Fruit fly (Drosophila melanogaster) whole organism, embryonic: ENCODE data around the gene yellow-g.

Experiments used
- Adf1 ChIP-seq: fragments of 200-800 bp; sonication (Bioruptor generic); IDR thresholded peaks from 2 replicates; pipeline ENCODE4 v1.3.6; 2022; ENCODE audit warnings: missing biosample characterization, missing genetic modification characterization
- CG13624 ChIP-seq: fragments of 200-800 bp; sonication (Bioruptor generic); optimal IDR thresholded peaks from 2 replicates; lab custom pipeline; 2016; ENCODE audit warnings: missing biosample characterization, missing genetic modification characterization
- CG15514 ChIP-seq: fragments of 200-800 bp; sonication (Bioruptor generic); optimal IDR thresholded peaks from 3 replicates; lab custom pipeline; 2017; ENCODE audit warnings: missing biosample characterization, missing genetic modification characterization, mild to moderate bottlenecking, moderate library complexity, missing genetic modification reagents
- CG16779 ChIP-seq: fragments of 200-800 bp; sonication (Bioruptor generic); IDR thresholded peaks from 2 replicates; pipeline ENCODE4 v1.3.6; 2022; ENCODE audit warnings: missing biosample characterization, missing genetic modification characterization
- CG18476 ChIP-seq: fragments of 200-800 bp; sonication (Bioruptor generic); optimal IDR thresholded peaks from 2 replicates; lab custom pipeline; 2016; ENCODE audit warnings: missing biosample characterization, mild to moderate bottlenecking, missing genetic modification characterization
- CG31224 ChIP-seq: fragments of 200-800 bp; sonication (Bioruptor generic); IDR thresholded peaks from 2 replicates; pipeline ENCODE4 v1.3.6; 2022; ENCODE audit warnings: missing biosample characterization, missing genetic modification characterization
- CG33557 ChIP-seq: fragments of 200-800 bp; sonication (Bioruptor generic); optimal IDR thresholded peaks from 2 replicates; lab custom pipeline; 2019; ENCODE audit warnings: missing biosample characterization, mild to moderate bottlenecking, missing genetic modification characterization, moderate library complexity
- CG34422 ChIP-seq: fragments of 200-800 bp; sonication (Bioruptor generic); IDR thresholded peaks from 3 replicates; pipeline ENCODE4 v1.3.6; 2022; ENCODE audit warnings: missing biosample characterization, missing genetic modification characterization
- CG3726 ChIP-seq: fragments of 200-800 bp; sonication (Bioruptor generic); IDR thresholded peaks from 3 replicates; pipeline ENCODE4, ENCODE4 v1.3.6; 2022; ENCODE audit warnings: missing biosample characterization, missing genetic modification characterization
- CG3838 ChIP-seq: fragments of 200-800 bp; sonication (Bioruptor generic); optimal IDR thresholded peaks from 3 replicates; lab custom pipeline; 2016; ENCODE audit warnings: missing biosample characterization, missing genetic modification characterization
- CG6854 ChIP-seq: fragments of 200-800 bp; sonication (Bioruptor generic); optimal IDR thresholded peaks from 3 replicates; lab custom pipeline; 2017; ENCODE audit warnings: missing biosample characterization, mild to moderate bottlenecking, missing genetic modification characterization
- CHES-1-like ChIP-seq: fragments of 200-800 bp; sonication (Bioruptor generic); optimal IDR thresholded peaks from 2 replicates; lab custom pipeline; 2016; ENCODE audit warnings: missing biosample characterization, missing genetic modification characterization
- CkIIα-i1 ChIP-seq: fragments of 200-800 bp; sonication (Bioruptor generic); IDR thresholded peaks from 2 replicates; pipeline ENCODE4 v1.3.6; 2022; ENCODE audit warnings: missing biosample characterization, missing genetic modification characterization
- HLH3B ChIP-seq: fragments of 200-800 bp; sonication (Bioruptor generic); IDR thresholded peaks from 2 replicates; pipeline ENCODE4 v1.3.6; 2022; ENCODE audit warnings: missing biosample characterization, missing genetic modification characterization
- HLH4C ChIP-seq: fragments of 200-800 bp; sonication (Bioruptor generic); IDR thresholded peaks from 3 replicates; pipeline ENCODE4 v1.3.6; 2022; ENCODE audit warnings: missing biosample characterization, missing genetic modification characterization; ENCODE audit not compliant: partially characterized antibody
- Hey ChIP-seq: fragments of 200-800 bp; sonication (Bioruptor generic); optimal IDR thresholded peaks from 3 replicates; lab custom pipeline; 2018; ENCODE audit warnings: missing biosample characterization, mild to moderate bottlenecking, missing genetic modification characterization
- Hmr ChIP-seq: fragments of 200-800 bp; sonication (Bioruptor generic); optimal IDR thresholded peaks from 3 replicates; lab custom pipeline; 2017; ENCODE audit warnings: mild to moderate bottlenecking, missing biosample characterization, missing genetic modification reagents, missing genetic modification characterization
- Hr39 ChIP-seq: fragments of >200 bp; optimal IDR thresholded peaks from 2 replicates; lab custom pipeline; 2017
- Med ChIP-seq: fragments of 200-800 bp; sonication (Bioruptor generic); peaks from one replicate; lab custom pipeline; 2016; ENCODE audit warnings: missing biosample characterization, missing genetic modification characterization, mild to moderate bottlenecking, inconsistent platforms, moderate library complexity
- Neu2 ChIP-seq: fragments of 200-800 bp; sonication (Bioruptor generic); optimal IDR thresholded peaks from 3 replicates; lab custom pipeline; 2016; ENCODE audit warnings: missing biosample characterization, missing genetic modification characterization, borderline replicate concordance
- NfI ChIP-seq: fragments of 200-800 bp; sonication (Bioruptor generic); optimal IDR thresholded peaks from 3 replicates; lab custom pipeline; 2018; ENCODE audit warnings: missing biosample characterization, mild to moderate bottlenecking, missing genetic modification characterization, moderate library complexity
- Rfx ChIP-seq: fragments of 200-800 bp; sonication (Bioruptor generic); IDR thresholded peaks from 2 replicates; pipeline ENCODE4 v1.3.6; 2022; ENCODE audit warnings: missing biosample characterization, missing genetic modification characterization
- Trl ChIP-seq, 3 experiments: fragments of >200 bp in 2 of 3; fragments of 200-800 bp in 1 of 3; sonication (Bioruptor generic) in 1 of 3; optimal IDR thresholded peaks; 2 replicates in 1 of 3; 3 replicates in 2 of 3; lab custom pipeline; 2016 to 2017; ENCODE audit warnings: missing biosample characterization in 1 of 3, missing genetic modification characterization in 1 of 3
- Vsx1 ChIP-seq: fragments of 200-800 bp; sonication (Bioruptor generic); optimal IDR thresholded peaks from 2 replicates; lab custom pipeline; 2017; ENCODE audit warnings: missing biosample characterization, mild to moderate bottlenecking, missing genetic modification characterization, missing genetic modification reagents
- btn ChIP-seq: fragments of 200-800 bp; sonication (Bioruptor generic); optimal IDR thresholded peaks from 2 replicates; lab custom pipeline; 2016; ENCODE audit warnings: missing biosample characterization, missing genetic modification characterization
- chinmo ChIP-seq: fragments of 200-800 bp; sonication (Bioruptor generic); IDR thresholded peaks from 4 replicates; pipeline ENCODE4 v1.3.6; 2022; ENCODE audit warnings: missing biosample characterization, missing genetic modification characterization; ENCODE audit not compliant: partially characterized antibody
- ci ChIP-seq: fragments of 200-800 bp; sonication (Bioruptor generic); IDR thresholded peaks from 3 replicates; pipeline ENCODE4 v1.3.6; 2022; ENCODE audit warnings: missing biosample characterization, missing genetic modification characterization
- da ChIP-seq: fragments of 200-800 bp; sonication (Bioruptor generic); optimal IDR thresholded peaks from 2 replicates; lab custom pipeline; 2016; ENCODE audit warnings: missing biosample characterization, missing genetic modification characterization
- ewg ChIP-seq: fragments of 200-800 bp; sonication (Bioruptor generic); optimal IDR thresholded peaks from 3 replicates; lab custom pipeline; 2017; ENCODE audit warnings: mild to moderate bottlenecking, missing biosample characterization, missing genetic modification reagents, missing genetic modification characterization
- jigr1 ChIP-seq: fragments of 200-800 bp; sonication (Bioruptor generic); IDR thresholded peaks from 3 replicates; pipeline ENCODE4 v1.3.6; 2022; ENCODE audit warnings: missing biosample characterization, missing genetic modification characterization
- kah ChIP-seq: fragments of 200-800 bp; sonication (Bioruptor generic); optimal IDR thresholded peaks from 2 replicates; lab custom pipeline; 2018; ENCODE audit warnings: missing biosample characterization, mild to moderate bottlenecking, missing genetic modification characterization
- klu ChIP-seq: fragments of 200-800 bp; sonication (Bioruptor generic); IDR thresholded peaks from 2 replicates; pipeline ENCODE4 v1.3.6; 2022; ENCODE audit warnings: missing biosample characterization, missing genetic modification characterization
- luna ChIP-seq: fragments of 200-800 bp; sonication (Bioruptor generic); optimal IDR thresholded peaks from 2 replicates; lab custom pipeline; 2016; ENCODE audit warnings: missing biosample characterization, missing genetic modification characterization
- nerfin-1 ChIP-seq: fragments of 200-800 bp; sonication (Bioruptor generic); optimal IDR thresholded peaks from 3 replicates; lab custom pipeline; 2019; ENCODE audit warnings: missing biosample characterization, mild to moderate bottlenecking, missing genetic modification characterization, moderate library complexity
- pan ChIP-seq, 4 experiments: fragments of >200 bp in 3 of 4; fragments of 200-800 bp in 1 of 4; sonication (Bioruptor generic) in 1 of 4; optimal IDR thresholded peaks in 3 of 4; IDR thresholded peaks in 1 of 4; 2 replicates each; pipeline versions ENCODE4 v1.3.6 to Lab custom; 2017 to 2022; ENCODE audit warnings: missing biosample characterization in 2 of 4, missing genetic modification characterization in 2 of 4, mixed read lengths in 1 of 4
- pb ChIP-seq: fragments of 200-800 bp; sonication (Bioruptor generic); optimal IDR thresholded peaks from 3 replicates; lab custom pipeline; 2016; ENCODE audit warnings: missing biosample characterization, missing genetic modification characterization
- prd ChIP-seq, 3 experiments: fragments of >200 bp in 2 of 3; fragments of 200-800 bp in 1 of 3; sonication (Bioruptor generic) in 1 of 3; optimal IDR thresholded peaks in 2 of 3; IDR thresholded peaks in 1 of 3; 2 replicates in 2 of 3; 3 replicates in 1 of 3; pipeline versions ENCODE4 v1.3.6 to Lab custom; 2017 to 2022; ENCODE audit warnings: missing biosample characterization in 1 of 3, missing genetic modification characterization in 1 of 3
- pros ChIP-seq: fragments of 200-800 bp; sonication (Bioruptor generic); optimal IDR thresholded peaks from 3 replicates; lab custom pipeline; 2019; ENCODE audit warnings: missing biosample characterization, mild to moderate bottlenecking, missing genetic modification characterization, moderate library complexity
- scrt ChIP-seq: fragments of 200-800 bp; sonication (Bioruptor generic); optimal IDR thresholded peaks from 2 replicates; lab custom pipeline; 2018; ENCODE audit warnings: missing biosample characterization, mild to moderate bottlenecking, missing genetic modification characterization, moderate library complexity
- sens ChIP-seq: fragments of 200-800 bp; sonication (Bioruptor generic); peaks from one replicate; lab custom pipeline; 2016; ENCODE audit warnings: missing biosample characterization, missing genetic modification characterization
- seq ChIP-seq: fragments of 200-800 bp; sonication (Bioruptor generic); IDR thresholded peaks from 2 replicates; pipeline ENCODE4 v1.3.6; 2022; ENCODE audit warnings: missing biosample characterization, missing genetic modification characterization
- sqz ChIP-seq: fragments of 200-800 bp; sonication (Bioruptor generic); optimal IDR thresholded peaks from 3 replicates; lab custom pipeline; 2018; ENCODE audit warnings: missing biosample characterization, mild to moderate bottlenecking, missing genetic modification characterization
- stwl ChIP-seq: fragments of 200-800 bp; sonication (Bioruptor generic); optimal IDR thresholded peaks from 3 replicates; lab custom pipeline; 2018; ENCODE audit warnings: missing biosample characterization, mild to moderate bottlenecking, missing genetic modification characterization, moderate library complexity
- trem ChIP-seq: fragments of 200-800 bp; optimal IDR thresholded peaks from 3 replicates; lab custom pipeline; 2019; ENCODE audit warnings: missing biosample characterization, mild to moderate bottlenecking, missing genetic modification characterization, moderate library complexity

Gene yellow-g

dm6 chr3L:2237034-2237433 lies 35.5 kb downstream of the yellow-g start, which contains the start of gene CG9018 (continued):
- TF ChIP-seq CG3838 (GFP tag; lab: Kevin White, UChicago) (no peak), CG15514 (peak; percentile 48), trem (peak; percentile 74), CG18476 (no peak), jigr1 (GFP tag; lab: Robert Waterston, UW) (no peak), sens (GFP tag; lab: Kevin White, UChicago) (peak; percentile 77)

- TF ChIP-seq klu (0 out of 2 replicates have a peak, but pooled peaks have one; percentile 29), Trl (optimal IDR thresholded peaks at IDR 0.05; lab: Kevin White, UChicago) (peak; percentile 4 to 34), Trl (GFP tag; optimal IDR thresholded peaks at IDR 0.05; lab: Kevin White, UChicago) (no peak), seq (GFP tag; lab: Robert Waterston, UW) (peak; percentile 82), Med (GFP tag; lab: Kevin White, UChicago) (peak; percentile 10), ewg (GFP tag; lab: Kevin White, UChicago) (peak; percentile 99), pros (peak; percentile 56), Hr39 (lab: Kevin White, UChicago) (no peak), scrt (GFP tag; lab: Kevin White, UChicago) (peak; percentile 100), kah (peak; percentile 37), CG16779 (GFP tag; lab: Robert Waterston, UW) (peak; percentile 36; the same call in 1 of the 2 replicates), Adf1 (GFP tag; lab: Robert Waterston, UW) (peak; percentile 68; the same call in 1 of the 2 replicates), Neu2 (GFP tag; lab: Kevin White, UChicago) (no peak), nerfin-1 (tag; lab: Kevin White, UChicago) (peak; percentile 49), HLH4C (GFP tag; lab: Robert Waterston, UW) (0 out of 3 replicates have a peak, but pooled peaks have one; percentile 9), Hmr (no peak), sqz (GFP tag; lab: Kevin White, UChicago) (no peak), CG31224 (GFP tag; lab: Robert Waterston, UW) (no peak), NfI (GFP tag; lab: Kevin White, UChicago) (no peak), Rfx (GFP tag; lab: Robert Waterston, UW) (peak; percentile 17; the same call in 1 of the 2 replicates), CG34422 (GFP tag; lab: Robert Waterston, UW) (peak; percentile 71; the same call in 1 of the 3 replicates), prd (optimal IDR thresholded peaks at IDR 0.05; lab: Kevin White, UChicago) (no peak), prd (GFP tag; IDR thresholded peaks at IDR 0.05; lab: Robert Waterston, UW) (0 out of 3 replicates have a peak, but pooled peaks have one; percentile 10), Hey (peak; percentile 32), pan (optimal IDR thresholded peaks at IDR 0.05; lab: Kevin White, UChicago) (no peak), pan (GFP tag; optimal IDR thresholded peaks at IDR 0.05 in 1 of 2, IDR thresholded peaks at IDR 0.05 in 1 of 2) (no peak), chinmo (0 out of 4 replicates have a peak, but pooled peaks have one; percentile 53)
These were observed 43.3 kb downstream of the yellow-g start, which contains the start of gene Oseg2 for dm6 chr3L:2229172-2229696. TSS of gene Oseg2 (plus strand) at chr3L:2229646.

DNA sequence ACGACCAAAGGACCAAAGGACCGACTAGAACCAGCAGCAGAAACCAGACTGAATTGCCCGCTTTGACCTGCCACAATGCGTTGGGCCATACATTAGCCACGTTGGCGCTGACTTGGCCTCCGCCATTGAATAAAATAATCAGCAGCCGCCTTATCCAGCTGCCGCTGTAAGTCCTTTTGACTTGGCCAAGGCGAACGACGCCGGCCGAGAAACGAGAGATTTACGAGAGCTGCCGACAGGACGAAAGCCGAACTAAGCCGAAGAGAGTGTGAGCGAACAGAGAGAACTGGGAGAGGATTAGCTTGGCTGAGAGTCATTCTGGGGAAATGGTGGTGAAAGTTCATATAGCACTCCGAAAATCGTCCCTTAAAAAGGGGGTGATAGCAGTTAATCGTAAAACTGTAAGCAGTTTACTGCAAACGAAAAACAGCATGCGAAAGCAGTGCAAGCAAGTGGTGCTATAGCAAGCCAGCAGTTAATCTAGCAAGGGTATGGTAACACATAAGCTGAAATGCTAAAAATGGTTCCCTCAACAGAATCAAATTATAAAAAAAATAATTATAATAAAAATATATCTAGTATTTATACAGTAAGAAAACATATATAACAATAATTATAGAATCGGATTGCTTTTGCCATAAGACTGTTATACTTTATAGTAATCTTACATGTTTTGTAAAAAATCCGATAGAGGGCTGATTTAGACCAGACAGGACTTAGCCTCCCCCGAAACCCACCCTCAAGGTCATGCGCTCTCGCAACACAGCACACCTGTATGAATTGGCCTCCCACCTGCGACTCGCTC lies 44.0 kb downstream of the yellow-g start:
- peak; percentile 5 for TF ChIP-seq stwl (tag; lab: Kevin White, UChicago)
- no peak for TF ChIP-seq CkIIα-i1 (GFP tag; lab: Robert Waterston, UW)
- TF ChIP-seq Trl (optimal IDR thresholded peaks at IDR 0.05; lab: Kevin White, UChicago), result peak; percentile 32 to 60
- TF ChIP-seq Trl (GFP tag; optimal IDR thresholded peaks at IDR 0.05; lab: Kevin White, UChicago), result no peak
- no peak for TF ChIP-seq CG6854
- no peak for TF ChIP-seq CG3726 (GFP tag; lab: Robert Waterston, UW)
- TF ChIP-seq CHES-1-like (GFP tag; lab: Kevin White, UChicago), result no peak
- TF ChIP-seq pan (optimal IDR thresholded peaks at IDR 0.05; lab: Kevin White, UChicago), result no peak
- TF ChIP-seq pan (GFP tag; optimal IDR thresholded peaks at IDR 0.05 in 1 of 2, IDR thresholded peaks at IDR 0.05 in 1 of 2), result no peak
- no peak for TF ChIP-seq pb (GFP tag; lab: Kevin White, UChicago)
- no peak for TF ChIP-seq luna (GFP tag; lab: Kevin White, UChicago)
- TF ChIP-seq Med (GFP tag; lab: Kevin White, UChicago), result peak; percentile 33
- no peak for TF ChIP-seq Vsx1
- TF ChIP-seq CG33557 (GFP tag; lab: Kevin White, UChicago), result no peak
- TF ChIP-seq CG13624 (GFP tag; lab: Kevin White, UChicago), result no peak
- no peak for TF ChIP-seq da (GFP tag; lab: Kevin White, UChicago)
- no peak for TF ChIP-seq btn (GFP tag; lab: Kevin White, UChicago)
- no peak for TF ChIP-seq HLH3B
- 0 out of 3 replicates have a peak, but pooled peaks have one; percentile 8 for TF ChIP-seq ci (GFP tag; lab: Robert Waterston, UW)
